Worm (Caenorhabditis elegans) whole organism, young adult: Measurements from ENCODE around the gene F16F9.4.

Source experiments
- B0019.2 ChIP-seq: fragments of 200-800 bp; sonication (Bioruptor generic); conservative IDR thresholded peaks from 2 replicates; pipeline ENCODE4 v1.3.6; 2022; ENCODE audit warnings: missing genetic modification reagents, missing genetic modification characterization, missing compliant biosample characterization
- F22D6.2 ChIP-seq: sonication (generic microtip); optimal IDR thresholded peaks from 2 replicates; lab custom pipeline; 2016; ENCODE audit warnings: mild to moderate bottlenecking, missing genetic modification characterization, missing compliant biosample characterization
- F33H1.4 ChIP-seq: fragments of 200-800 bp; sonication (Bioruptor generic); IDR thresholded peaks from 2 replicates; pipeline ENCODE4 v1.3.6; 2022; ENCODE audit warnings: missing genetic modification reagents, missing genetic modification characterization, missing compliant biosample characterization
- F49E8.2 ChIP-seq: sonication (generic microtip); optimal IDR thresholded peaks from 3 replicates; lab custom pipeline; 2017; ENCODE audit warnings: missing genetic modification characterization, mild to moderate bottlenecking, missing compliant biosample characterization, antibody characterized with exemption, moderate library complexity; ENCODE audit not compliant: insufficient read depth
- F57C9.4 ChIP-seq: sonication (generic microtip); optimal IDR thresholded peaks from 2 replicates; lab custom pipeline; 2017; ENCODE audit warnings: mild to moderate bottlenecking, missing genetic modification characterization, missing compliant biosample characterization
- K12H6.12 ChIP-seq: fragments of 200-800 bp; sonication (Bioruptor generic); optimal IDR thresholded peaks from 2 replicates; lab custom pipeline; 2018; ENCODE audit warnings: mild to moderate bottlenecking, missing genetic modification characterization, missing compliant biosample characterization
- ZK185.1 ChIP-seq: sonication (generic microtip); optimal IDR thresholded peaks from 2 replicates; lab custom pipeline; 2016; ENCODE audit warnings: mild to moderate bottlenecking, missing genetic modification characterization, missing compliant biosample characterization; ENCODE audit not compliant: poor library complexity, severe bottlenecking
- ama-1 ChIP-seq, 3 experiments: fragments of 150-350 bp in 1 of 3; sonication (generic microtip) in 2 of 3; optimal IDR thresholded peaks; 2 replicates each; lab custom pipeline; 2014 to 2018; ENCODE audit warnings: missing biosample characterization in 2 of 3, missing genetic modification characterization in 2 of 3, missing genetic modification reagents in 2 of 3
- athp-1 ChIP-seq: sonication (generic microtip); optimal IDR thresholded peaks from 2 replicates; lab custom pipeline; 2017; ENCODE audit warnings: mild to moderate bottlenecking, missing genetic modification characterization, missing compliant biosample characterization
- bed-2 ChIP-seq: fragments of 200-800 bp; sonication (Bioruptor generic); IDR thresholded peaks from 2 replicates; pipeline ENCODE4 v1.3.6; 2022; ENCODE audit warnings: missing genetic modification reagents, missing genetic modification characterization, missing compliant biosample characterization
- cebp-2 ChIP-seq: fragments of 200-800 bp; sonication (Bioruptor generic); IDR thresholded peaks from 2 replicates; pipeline ENCODE4 v1.3.6; 2022; ENCODE audit warnings: missing genetic modification characterization, missing compliant biosample characterization
- ceh-40 ChIP-seq: fragments of 200-800 bp; sonication (Bioruptor generic); IDR thresholded peaks from 2 replicates; pipeline ENCODE4 v1.3.6; 2022; ENCODE audit warnings: missing genetic modification characterization, missing compliant biosample characterization
- ceh-79 ChIP-seq: sonication (generic microtip); optimal IDR thresholded peaks from 2 replicates; lab custom pipeline; 2017; ENCODE audit warnings: mild to moderate bottlenecking, missing genetic modification characterization, missing compliant biosample characterization
- dox-1 ChIP-seq: fragments of 200-800 bp; sonication (Bioruptor generic); IDR thresholded peaks from 2 replicates; pipeline ENCODE4 v1.3.6; 2022; ENCODE audit warnings: missing genetic modification reagents, missing genetic modification characterization, missing compliant biosample characterization
- egl-18 ChIP-seq: fragments of 200-800 bp; sonication (Bioruptor generic); IDR thresholded peaks from 2 replicates; pipeline ENCODE4 v1.3.6; 2022; ENCODE audit warnings: missing genetic modification reagents, missing genetic modification characterization, missing compliant biosample characterization
- ets-4 ChIP-seq: fragments of 200-800 bp; sonication (Bioruptor generic); optimal IDR thresholded peaks from 2 replicates; lab custom pipeline; 2018; ENCODE audit warnings: mild to moderate bottlenecking, missing genetic modification characterization, missing compliant biosample characterization
- hrde-1 ChIP-seq: sonication (generic microtip); optimal IDR thresholded peaks from 2 replicates; lab custom pipeline; 2016; ENCODE audit warnings: missing genetic modification characterization, mild to moderate bottlenecking, missing compliant biosample characterization, moderate library complexity, missing genotype, missing genetic modification reagents, borderline replicate concordance
- let-526 ChIP-seq: fragments of 200-800 bp; sonication (Bioruptor generic); IDR thresholded peaks from 2 replicates; pipeline ENCODE4 v1.3.6; 2022; ENCODE audit warnings: missing genetic modification reagents, missing genetic modification characterization, missing compliant biosample characterization
- lir-1 ChIP-seq: fragments of 200-800 bp; sonication (Bioruptor generic); conservative IDR thresholded peaks from 2 replicates; pipeline ENCODE4 v1.3.6; 2022; ENCODE audit warnings: missing genetic modification reagents, missing genetic modification characterization, missing compliant biosample characterization
- madf-10 ChIP-seq: sonication (generic microtip); optimal IDR thresholded peaks from 2 replicates; lab custom pipeline; 2016; ENCODE audit warnings: mild to moderate bottlenecking, missing genetic modification characterization, missing compliant biosample characterization
- madf-3 ChIP-seq: fragments of 200-800 bp; sonication (Bioruptor generic); IDR thresholded peaks from 2 replicates; pipeline ENCODE4 v1.3.6; 2022; ENCODE audit warnings: missing genetic modification reagents, missing genetic modification characterization, missing compliant biosample characterization
- madf-6 ChIP-seq: fragments of 200-800 bp; sonication (Bioruptor generic); IDR thresholded peaks from 2 replicates; pipeline ENCODE4 v1.3.6; 2022; ENCODE audit warnings: missing genetic modification reagents, missing genetic modification characterization, missing compliant biosample characterization
- madf-8 ChIP-seq: fragments of 200-800 bp; sonication (Bioruptor generic); conservative IDR thresholded peaks from 2 replicates; pipeline ENCODE4 v1.3.6; 2022; ENCODE audit warnings: missing genetic modification reagents, missing genetic modification characterization, missing compliant biosample characterization
- mxl-1 ChIP-seq: sonication (generic microtip); optimal IDR thresholded peaks from 2 replicates; lab custom pipeline; 2016; ENCODE audit warnings: missing genetic modification characterization, missing compliant biosample characterization
- nfya-1 ChIP-seq: sonication (generic microtip); optimal IDR thresholded peaks from 2 replicates; lab custom pipeline; 2017; ENCODE audit warnings: antibody characterized with exemption, missing compliant biosample characterization, missing genetic modification characterization, borderline replicate concordance; ENCODE audit not compliant: insufficient read depth
- nhr-120 ChIP-seq: fragments of 200-800 bp; sonication (Bioruptor generic); IDR thresholded peaks from 2 replicates; pipeline ENCODE4 v1.3.6; 2022; ENCODE audit warnings: missing genetic modification characterization, missing compliant biosample characterization
- pbrm-1 ChIP-seq: fragments of 200-800 bp; sonication (Bioruptor generic); IDR thresholded peaks from 2 replicates; pipeline ENCODE4 v1.3.6; 2022; ENCODE audit warnings: missing genetic modification reagents, missing genetic modification characterization, missing compliant biosample characterization
- pha-4 ChIP-seq: fragments of 150-350 bp; sonication (generic microtip); optimal IDR thresholded peaks from 2 replicates; lab custom pipeline; 2014; ENCODE audit warnings: missing biosample characterization, missing genetic modification reagents, missing genetic modification characterization
- rcor-1 ChIP-seq: fragments of 200-800 bp; sonication (Bioruptor generic); IDR thresholded peaks from 2 replicates; pipeline ENCODE4 v1.3.6; 2022; ENCODE audit warnings: missing genetic modification reagents, missing genetic modification characterization, missing compliant biosample characterization
- rec-8 ChIP-seq, 2 experiments: sonication (generic microtip); optimal IDR thresholded peaks; 2 replicates each; lab custom pipeline; 2016; ENCODE audit warnings: mild to moderate bottlenecking in 2 of 2, missing genetic modification characterization in 2 of 2, missing genetic modification reagents in 2 of 2, missing genotype in 2 of 2, missing biosample characterization in 1 of 2, missing compliant biosample characterization in 1 of 2, moderate library complexity in 1 of 2
- rpc-1 ChIP-seq, 2 experiments: fragments of 150-350 bp in 1 of 2; sonication (generic microtip) in 1 of 2; optimal IDR thresholded peaks; 2 replicates each; lab custom pipeline; 2014 to 2018; ENCODE audit warnings: missing biosample characterization in 1 of 2, missing genetic modification characterization in 1 of 2, missing genetic modification reagents in 1 of 2, missing genotype in 1 of 2
- snpc-1.1 ChIP-seq: sonication (generic microtip); optimal IDR thresholded peaks from 2 replicates; lab custom pipeline; 2017; ENCODE audit warnings: missing genetic modification characterization, mild to moderate bottlenecking, missing compliant biosample characterization, antibody characterized with exemption, moderate library complexity, missing genotype, missing genetic modification reagents; ENCODE audit not compliant: insufficient read depth
- snpc-3.4 ChIP-seq: sonication (generic microtip); optimal IDR thresholded peaks from 2 replicates; lab custom pipeline; 2017; ENCODE audit warnings: missing genetic modification characterization, mild to moderate bottlenecking, missing compliant biosample characterization, antibody characterized with exemption, moderate library complexity, missing genotype, missing genetic modification reagents
- snpc-4 ChIP-seq, 5 experiments: fragments of 150-350 bp in 1 of 5; sonication (generic microtip) in 4 of 5; optimal IDR thresholded peaks; 2 replicates each; lab custom pipeline; 2014 to 2018; ENCODE audit warnings: missing genetic modification characterization in 5 of 5, missing biosample characterization in 3 of 5, antibody characterized with exemption in 2 of 5, mild to moderate bottlenecking in 2 of 5, missing compliant biosample characterization in 2 of 5, missing genotype in 2 of 5, moderate library complexity in 2 of 5, missing genetic modification reagents in 1 of 5
- sptf-2 ChIP-seq: fragments of 200-800 bp; sonication (Bioruptor generic); optimal IDR thresholded peaks from 2 replicates; lab custom pipeline; 2018; ENCODE audit warnings: mild to moderate bottlenecking, missing genetic modification characterization, missing compliant biosample characterization
- tbx-9 ChIP-seq: sonication (generic microtip); optimal IDR thresholded peaks from 2 replicates; lab custom pipeline; 2016; ENCODE audit warnings: borderline replicate concordance, missing genetic modification characterization, inconsistent platforms, missing compliant biosample characterization
- ztf-18 ChIP-seq: sonication (generic microtip); optimal IDR thresholded peaks from 2 replicates; lab custom pipeline; 2016; ENCODE audit warnings: missing genotype, mild to moderate bottlenecking, missing genetic modification characterization, missing compliant biosample characterization
- ztf-6 ChIP-seq: fragments of 200-800 bp; sonication (Bioruptor generic); IDR thresholded peaks from 2 replicates; pipeline ENCODE4 v1.3.6; 2022; ENCODE audit warnings: missing genetic modification reagents, missing genetic modification characterization, missing compliant biosample characterization

The F16F9.4 gene

ce11 chrX:8485392-8485791 lies 22.2 kb upstream of the F16F9.4 start:
- TF ChIP-seq ZK185.1 (no peak), ceh-40 (GFP tag; lab: Robert Waterston, UW) (no peak), lir-1 (GFP tag; lab: Robert Waterston, UW) (no peak), F49E8.2 (no peak), pbrm-1 (GFP tag; lab: Robert Waterston, UW) (no peak), mxl-1 (tag; lab: Kevin White, UChicago) (no peak), ceh-79 (tag; lab: Kevin White, UChicago) (no peak), F33H1.4 (GFP tag; lab: Robert Waterston, UW) (no peak), rcor-1 (GFP tag; lab: Robert Waterston, UW) (no peak), snpc-1.1 (no peak), F57C9.4 (no peak), madf-6 (GFP tag; lab: Robert Waterston, UW) (no peak), pha-4 (no peak)

DNA sequence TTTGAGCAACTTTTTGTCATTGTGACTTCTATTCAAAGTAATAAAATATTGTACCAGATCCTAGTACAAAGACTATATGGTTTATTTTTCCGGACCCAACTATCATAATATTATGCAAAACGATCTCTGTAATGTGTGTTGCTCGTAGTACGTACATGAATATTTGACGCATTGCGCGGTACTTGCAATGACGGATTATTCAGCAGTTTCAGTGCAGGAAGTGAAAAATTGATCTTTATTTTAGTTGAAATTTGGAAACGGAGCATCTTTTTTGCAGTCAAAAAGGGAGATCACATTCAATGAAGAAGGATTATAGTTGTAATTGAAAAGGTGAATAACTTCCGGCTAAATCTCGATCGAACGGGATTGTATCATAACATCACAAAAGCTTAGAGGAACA lies 20.8 kb upstream of the F16F9.4 start:
- TF ChIP-seq let-526 (no peak), dox-1 (GFP tag; lab: Robert Waterston, UW) (no peak)

DNA sequence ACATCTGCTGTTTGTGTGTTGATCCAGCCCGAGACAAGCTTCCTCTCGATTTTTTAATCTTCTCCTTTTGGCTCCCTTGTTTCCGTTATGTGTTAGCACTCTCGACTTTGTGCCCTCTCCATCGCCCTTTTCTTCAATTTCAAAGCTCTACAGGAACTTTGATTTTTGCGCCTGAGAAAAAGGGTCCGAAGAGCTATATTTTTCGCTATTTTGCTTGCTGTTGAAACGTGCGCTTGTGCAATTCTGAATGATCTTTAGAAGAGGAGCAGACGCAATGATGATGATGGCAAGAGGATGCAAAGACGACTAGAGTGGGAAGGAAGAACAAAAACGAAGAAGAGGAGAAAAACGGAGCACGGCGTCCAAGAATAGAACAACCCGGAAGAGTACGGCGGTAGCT lies 18.6 kb upstream of the F16F9.4 start:
- TF ChIP-seq snpc-3.4 (tag; lab: Kevin White, UChicago) (no peak), nhr-120 (no peak), rec-8 (tag; optimal IDR thresholded peaks at IDR 0.05; lab: Kevin White, UChicago) (no peak), athp-1 (tag; lab: Kevin White, UChicago) (no peak), ama-1 (optimal IDR thresholded peaks at IDR 0.05; lab: Kevin White, UChicago) (no peak), ama-1 (GFP tag; optimal IDR thresholded peaks at IDR 0.05; lab: Kevin White, UChicago) (no peak), ceh-40 (GFP tag; lab: Robert Waterston, UW) (no peak), ets-4 (GFP tag; lab: Kevin White, UChicago) (no peak)
- TF ChIP-seq, all 124 proteins: peak for 0

DNA sequence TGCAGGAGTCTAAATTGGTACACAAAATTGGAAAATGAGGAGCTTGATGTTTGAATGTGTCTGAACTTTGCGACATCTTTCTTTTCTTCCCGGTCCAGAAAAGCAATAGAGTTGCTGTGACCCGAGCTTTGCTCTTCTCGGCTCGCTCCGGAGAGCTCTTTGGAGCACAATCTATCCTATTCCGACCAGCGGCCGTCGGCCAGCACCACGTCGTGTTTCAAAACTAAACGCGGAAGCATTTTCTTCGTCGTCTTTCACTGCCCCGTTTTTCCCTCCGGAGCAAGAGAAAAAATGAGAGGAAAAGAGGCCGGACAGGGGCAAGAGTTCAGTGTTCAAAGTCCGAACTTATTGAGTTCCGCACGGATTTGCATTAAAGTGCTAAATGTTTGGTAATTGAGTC lies 15.9 kb upstream of the F16F9.4 start:
- no peak for TF ChIP-seq B0019.2 (GFP tag; lab: Robert Waterston, UW)
- peak; percentile 66; the same call in 1 of the 2 replicates for TF ChIP-seq madf-3 (GFP tag; lab: Robert Waterston, UW)
- TF ChIP-seq K12H6.12 (tag; lab: Kevin White, UChicago): peak; percentile 2

- TF ChIP-seq ZK185.1 (no peak), B0019.2 (GFP tag; lab: Robert Waterston, UW) (no peak), bed-2 (GFP tag; lab: Robert Waterston, UW) (no peak), cebp-2 (GFP tag; lab: Robert Waterston, UW) (no peak), K12H6.12 (tag; lab: Kevin White, UChicago) (no peak), rpc-1 (optimal IDR thresholded peaks at IDR 0.05; lab: Kevin White, UChicago) (no peak), rpc-1 (tag; optimal IDR thresholded peaks at IDR 0.05; lab: Kevin White, UChicago) (no peak), hrde-1 (tag; lab: Kevin White, UChicago) (no peak), ztf-18 (tag; lab: Kevin White, UChicago) (no peak), F49E8.2 (no peak), madf-8 (GFP tag; lab: Robert Waterston, UW) (no peak), F57C9.4 (no peak), tbx-9 (tag; lab: Kevin White, UChicago) (no peak), nfya-1 (tag; lab: Kevin White, UChicago) (no peak), ztf-6 (GFP tag; lab: Robert Waterston, UW) (no peak), F22D6.2 (tag; lab: Kevin White, UChicago) (peak; percentile 60), mxl-1 (tag; lab: Kevin White, UChicago) (no peak), snpc-4 (GFP tag; optimal IDR thresholded peaks at IDR 0.05; lab: Kevin White, UChicago) (no peak), snpc-4 (tag; optimal IDR thresholded peaks at IDR 0.05; lab: Kevin White, UChicago) (peak in 1 of 4 experiments; percentile 3), egl-18 (no peak), madf-10 (tag; lab: Kevin White, UChicago) (no peak), sptf-2 (no peak)
Measured at ce11 chrX:8477048-8477806, 14.1 kb upstream of the F16F9.4 start.
